Worm (Caenorhabditis elegans) whole organism, early embryonic: Measurements from ENCODE around the gene C06H5.8.
A peak's percentile ranks its signal among the peaks of the same experiment; 100 is the strongest.

Source experiments
- B0310.2 ChIP-seq: sonication (generic microtip); optimal IDR thresholded peaks from 2 replicates; lab custom pipeline; 2016; ENCODE audit warnings: mild to moderate bottlenecking, missing genetic modification characterization, missing compliant biosample characterization
- F13C5.2 ChIP-seq: sonication (generic microtip); optimal IDR thresholded peaks from 2 replicates; lab custom pipeline; 2017; ENCODE audit warnings: mild to moderate bottlenecking, missing genetic modification characterization, inconsistent platforms, missing compliant biosample characterization
- aly-1 ChIP-seq: sonication (generic microtip); optimal IDR thresholded peaks from 2 replicates; lab custom pipeline; 2016; ENCODE audit warnings: missing genetic modification characterization, missing compliant biosample characterization
- ama-1 ChIP-seq: fragments of 150-350 bp; optimal IDR thresholded peaks from 2 replicates; lab custom pipeline; 2014
- ceh-13 ChIP-seq: fragments of 200-800 bp; sonication (Bioruptor generic); optimal IDR thresholded peaks from 2 replicates; lab custom pipeline; 2018; ENCODE audit warnings: mild to moderate bottlenecking, missing genetic modification characterization, missing compliant biosample characterization
- ceh-36 ChIP-seq: sonication (generic microtip); optimal IDR thresholded peaks from 2 replicates; lab custom pipeline; 2016; ENCODE audit warnings: missing genetic modification characterization, inconsistent platforms, missing compliant biosample characterization
- ets-7 ChIP-seq: sonication (generic microtip); optimal IDR thresholded peaks from 2 replicates; lab custom pipeline; 2016; ENCODE audit warnings: missing genotype, missing genetic modification characterization, missing compliant biosample characterization
- flt-1 ChIP-seq: fragments of 200-800 bp; sonication (Bioruptor generic); IDR thresholded peaks from 2 replicates; pipeline ENCODE4 v1.3.6; 2022; ENCODE audit warnings: missing genetic modification characterization, missing compliant biosample characterization
- hmbx-1 ChIP-seq: sonication (generic microtip); optimal IDR thresholded peaks from 2 replicates; lab custom pipeline; 2016; ENCODE audit warnings: mild to moderate bottlenecking, missing genetic modification characterization, missing compliant biosample characterization
- hmg-4 ChIP-seq: fragments of 200-800 bp; sonication (Bioruptor generic); optimal IDR thresholded peaks from 2 replicates; lab custom pipeline; 2018; ENCODE audit warnings: mild to moderate bottlenecking, missing genetic modification characterization, missing compliant biosample characterization
- hnd-1 ChIP-seq: sonication (generic microtip); optimal IDR thresholded peaks from 2 replicates; lab custom pipeline; 2016; ENCODE audit warnings: missing genetic modification characterization, missing compliant biosample characterization
- pes-1 ChIP-seq: fragments of 200-800 bp; sonication (Bioruptor generic); IDR thresholded peaks from 2 replicates; pipeline ENCODE4 v1.3.6; 2022; ENCODE audit warnings: missing genetic modification reagents, missing genetic modification characterization, missing compliant biosample characterization
- scrt-1 ChIP-seq: fragments of 200-800 bp; sonication (Bioruptor generic); IDR thresholded peaks from 2 replicates; pipeline ENCODE4 v1.3.6; 2022; ENCODE audit warnings: missing genetic modification characterization, missing compliant biosample characterization
- sea-1 ChIP-seq: fragments of 200-800 bp; sonication (Bioruptor generic); conservative IDR thresholded peaks from 2 replicates; pipeline ENCODE4 v1.3.6; 2022; ENCODE audit warnings: missing genetic modification characterization, missing compliant biosample characterization
- tbx-11 ChIP-seq: fragments of 200-800 bp; sonication (Bioruptor generic); IDR thresholded peaks from 2 replicates; pipeline ENCODE4 v1.3.6; 2022; ENCODE audit warnings: missing genetic modification characterization, missing compliant biosample characterization
- tbx-37 ChIP-seq: fragments of 200-800 bp; sonication (Bioruptor generic); conservative IDR thresholded peaks from 2 replicates; pipeline ENCODE4 v1.3.6; 2022; ENCODE audit warnings: missing genetic modification reagents, missing genetic modification characterization, missing compliant biosample characterization
- tra-4 ChIP-seq: sonication (generic microtip); optimal IDR thresholded peaks from 2 replicates; lab custom pipeline; 2017; ENCODE audit warnings: missing genetic modification characterization, missing compliant biosample characterization

Gene C06H5.8

DNA sequence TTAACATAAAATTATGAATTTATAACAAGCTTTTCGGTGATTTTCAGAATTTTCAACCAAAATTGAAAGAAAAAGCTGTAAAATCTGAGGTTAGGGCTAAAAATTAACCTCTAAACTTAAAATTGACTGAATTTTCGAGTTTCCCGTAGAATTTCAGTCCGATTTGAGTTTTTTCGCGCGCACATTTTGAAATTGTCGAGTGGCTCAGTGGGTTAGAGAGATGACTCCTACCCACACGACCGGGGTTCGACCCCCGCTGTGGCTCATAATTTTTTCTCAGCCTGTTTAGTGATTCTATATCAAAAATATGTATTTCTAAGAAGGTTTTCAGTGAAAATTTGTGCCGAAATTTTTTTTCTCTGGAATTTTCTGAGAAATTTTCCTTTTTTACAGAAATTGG, 13.0 kb downstream of the C06H5.8 start:
- TF ChIP-seq scrt-1 (no peak), aly-1 (no peak), tbx-11 (GFP tag; lab: Robert Waterston, UW) (no peak), ceh-13 (GFP tag; lab: Kevin White, UChicago) (no peak), hmbx-1 (tag; lab: Kevin White, UChicago) (no peak), ets-7 (tag; lab: Kevin White, UChicago) (no peak), flt-1 (GFP tag; lab: Robert Waterston, UW) (no peak), F13C5.2 (no peak)

DNA sequence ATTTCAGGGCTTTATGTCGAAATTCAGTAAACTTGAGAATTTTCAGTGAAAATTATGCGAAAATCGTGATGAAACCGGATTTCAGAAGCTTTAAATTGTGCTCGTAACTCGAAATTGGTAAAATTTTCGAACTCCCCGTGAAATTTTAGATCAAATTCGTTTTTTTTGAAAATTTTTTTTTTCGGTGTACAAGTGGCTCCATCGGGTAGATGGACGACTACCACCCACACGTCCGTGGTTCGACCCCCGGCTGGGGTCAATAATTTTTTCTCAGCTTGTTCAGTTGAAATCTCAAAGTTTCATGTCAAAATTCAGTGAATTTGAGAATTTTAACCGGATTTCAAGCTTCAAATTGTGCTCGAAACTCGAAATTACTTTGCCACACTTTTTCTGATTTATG, 17.0 kb downstream of the C06H5.8 start:
- TF ChIP-seq ets-7 (tag; lab: Kevin White, UChicago), result no peak
- no peak for TF ChIP-seq hmg-4
- TF ChIP-seq scrt-1, result no peak
- no peak for TF ChIP-seq hnd-1 (tag; lab: Kevin White, UChicago)
- TF ChIP-seq ceh-13 (GFP tag; lab: Kevin White, UChicago), result no peak
- TF ChIP-seq tbx-37, result no peak
- no peak for TF ChIP-seq sea-1 (GFP tag; lab: Robert Waterston, UW)
- TF ChIP-seq pes-1 (GFP tag; lab: Robert Waterston, UW), result no peak
- TF ChIP-seq ceh-36 (tag; lab: Kevin White, UChicago), result no peak
- TF ChIP-seq aly-1, result no peak
- no peak for TF ChIP-seq B0310.2 (tag; lab: Kevin White, UChicago)
- no peak for TF ChIP-seq F13C5.2

DNA sequence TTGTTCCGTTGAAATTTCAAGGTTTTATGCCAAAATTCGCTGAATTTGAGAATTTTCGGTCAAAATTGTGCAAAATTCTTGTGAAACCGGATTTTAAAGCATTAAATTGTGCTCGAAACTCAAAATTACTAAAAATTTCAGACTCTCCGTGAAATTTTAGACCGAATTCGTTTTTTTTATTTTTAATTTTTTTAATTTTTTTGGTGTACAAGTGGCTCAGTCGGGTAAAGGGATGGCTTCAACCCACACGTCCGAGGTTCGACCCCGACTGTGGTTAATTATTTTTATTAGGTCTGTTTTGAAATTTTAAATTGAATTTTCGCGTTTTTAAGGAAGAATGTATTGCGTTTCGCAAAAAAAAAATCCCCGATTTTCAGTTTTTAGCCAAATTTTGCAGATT, 20.2 kb downstream of the C06H5.8 start:
- no peak for TF ChIP-seq tbx-11 (GFP tag; lab: Robert Waterston, UW)
- TF ChIP-seq F13C5.2, result no peak
- no peak for TF ChIP-seq sea-1 (GFP tag; lab: Robert Waterston, UW)
- no peak for TF ChIP-seq pes-1 (GFP tag; lab: Robert Waterston, UW)
- TF ChIP-seq aly-1, result no peak
- TF ChIP-seq flt-1 (GFP tag; lab: Robert Waterston, UW), result no peak
- no peak for TF ChIP-seq tbx-37
- no peak for TF ChIP-seq hmbx-1 (tag; lab: Kevin White, UChicago)
- TF ChIP-seq ama-1 (lab: Kevin White, UChicago), result no peak
- TF ChIP-seq B0310.2 (tag; lab: Kevin White, UChicago), result no peak
- TF ChIP-seq scrt-1, result no peak
- TF ChIP-seq hnd-1 (tag; lab: Kevin White, UChicago), result no peak
- no peak for TF ChIP-seq ceh-13 (GFP tag; lab: Kevin White, UChicago)

DNA sequence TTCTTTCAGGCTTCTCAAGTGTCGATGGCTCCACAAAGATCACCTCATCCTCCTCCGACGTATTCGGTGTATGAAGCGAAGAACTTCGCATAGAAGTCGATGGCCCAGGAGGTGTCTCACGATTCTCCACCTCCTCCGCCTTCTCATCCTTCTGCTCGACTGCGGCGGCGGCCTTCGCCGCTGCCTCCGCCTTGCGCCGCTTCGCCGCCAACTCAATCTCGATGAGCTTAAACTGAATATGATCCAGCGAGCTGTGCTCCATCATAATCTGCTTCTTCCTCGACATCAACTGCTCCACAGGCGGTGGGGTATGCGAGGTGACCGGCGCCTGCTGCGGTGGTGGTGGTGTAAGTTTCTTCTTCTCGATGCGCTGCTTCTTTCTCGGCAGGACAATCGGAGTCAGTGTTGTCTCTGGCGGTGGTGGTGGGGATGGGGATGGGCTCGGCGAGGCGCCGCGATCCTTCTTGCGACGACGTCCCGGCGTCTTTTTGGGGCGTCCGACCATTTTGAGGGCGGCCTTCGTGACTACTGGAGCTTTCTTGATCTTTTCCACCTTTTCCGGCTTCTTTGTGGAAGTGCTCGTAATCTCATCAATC, 25.1 kb downstream of the C06H5.8 start:
- 0 out of 2 replicates have a peak, but pooled peaks have one; percentile 17 for TF ChIP-seq sea-1 (GFP tag; lab: Robert Waterston, UW)
- TF ChIP-seq ama-1 (lab: Kevin White, UChicago), result no peak

DNA sequence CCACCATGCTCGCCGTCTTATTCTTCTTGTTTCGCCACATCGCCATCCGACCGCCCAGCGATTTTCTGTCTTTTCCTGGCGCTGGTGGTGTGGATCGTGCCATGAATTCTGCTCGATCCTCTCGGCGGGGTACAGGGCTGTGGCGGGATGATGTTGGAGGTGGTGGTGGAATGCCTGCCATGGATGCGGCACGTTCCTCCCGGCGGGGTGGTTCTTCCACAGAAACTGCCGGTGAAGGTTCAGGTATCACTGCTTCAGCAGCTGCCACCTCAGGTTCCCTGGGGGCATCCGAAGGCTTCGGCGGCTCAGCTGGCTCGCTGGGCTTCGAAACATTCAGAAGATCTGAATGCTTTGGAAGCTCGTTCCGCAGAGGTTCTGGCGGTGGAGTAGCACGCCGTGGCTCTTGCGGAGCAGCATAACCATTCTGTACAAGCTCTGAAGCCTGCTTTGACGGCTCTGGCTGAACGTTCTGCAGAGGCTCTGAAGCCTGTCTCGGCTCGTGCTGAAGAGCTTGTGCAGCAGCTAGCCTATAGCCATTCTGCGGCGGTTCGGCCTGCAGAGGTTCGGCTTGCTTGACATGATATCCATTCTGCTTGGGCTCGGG, 26.1 kb downstream of the C06H5.8 start:
- TF ChIP-seq hmg-4 (no peak), ceh-13 (GFP tag; lab: Kevin White, UChicago) (no peak), scrt-1 (0 out of 2 replicates have a peak, but pooled peaks have one; percentile 23)

DNA sequence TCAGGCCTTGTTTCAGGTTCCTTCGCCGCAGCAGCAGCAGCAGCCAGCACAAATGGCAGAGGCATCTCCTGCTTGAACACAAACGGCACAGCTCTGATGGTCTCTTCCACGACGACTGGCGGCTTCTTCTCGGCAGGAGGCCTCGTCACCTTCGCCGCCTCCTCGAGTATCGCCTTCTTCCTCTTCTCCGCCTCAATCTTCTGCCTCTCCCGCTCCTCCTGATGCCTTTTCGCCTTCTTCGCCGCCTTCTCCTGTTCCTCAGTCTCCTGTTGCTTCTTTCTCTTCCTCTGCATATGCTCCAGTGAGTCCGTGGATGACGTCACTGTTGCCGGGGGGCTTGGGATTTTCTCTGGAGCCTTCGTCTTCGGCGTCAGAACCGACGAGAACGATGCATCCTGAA, 26.6 kb downstream of the C06H5.8 start:
- no peak for TF ChIP-seq B0310.2 (tag; lab: Kevin White, UChicago)
- TF ChIP-seq sea-1 (GFP tag; lab: Robert Waterston, UW), result 0 out of 2 replicates have a peak, but pooled peaks have one; percentile 5

DNA sequence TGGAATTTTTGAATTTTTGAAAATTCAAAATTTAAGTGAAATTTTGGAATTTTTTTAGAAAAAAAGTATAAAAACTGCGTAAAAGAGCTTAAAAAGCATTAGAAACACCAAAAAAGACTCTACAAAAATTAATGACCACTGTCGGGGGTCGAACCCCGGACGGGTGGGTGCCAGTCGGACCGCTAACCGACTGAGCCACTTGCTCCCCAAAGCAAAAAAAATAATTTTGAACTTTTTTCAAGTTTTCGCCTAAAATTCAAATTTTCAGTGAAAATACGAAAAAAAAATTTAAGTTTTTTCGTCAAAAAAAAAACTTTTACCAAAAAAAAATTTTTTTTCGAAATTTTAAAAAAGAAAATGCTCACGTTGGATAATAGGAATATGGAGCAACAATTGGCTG, 28.4 kb downstream of the C06H5.8 start:
- TF ChIP-seq ceh-36 (tag; lab: Kevin White, UChicago), result no peak

DNA sequence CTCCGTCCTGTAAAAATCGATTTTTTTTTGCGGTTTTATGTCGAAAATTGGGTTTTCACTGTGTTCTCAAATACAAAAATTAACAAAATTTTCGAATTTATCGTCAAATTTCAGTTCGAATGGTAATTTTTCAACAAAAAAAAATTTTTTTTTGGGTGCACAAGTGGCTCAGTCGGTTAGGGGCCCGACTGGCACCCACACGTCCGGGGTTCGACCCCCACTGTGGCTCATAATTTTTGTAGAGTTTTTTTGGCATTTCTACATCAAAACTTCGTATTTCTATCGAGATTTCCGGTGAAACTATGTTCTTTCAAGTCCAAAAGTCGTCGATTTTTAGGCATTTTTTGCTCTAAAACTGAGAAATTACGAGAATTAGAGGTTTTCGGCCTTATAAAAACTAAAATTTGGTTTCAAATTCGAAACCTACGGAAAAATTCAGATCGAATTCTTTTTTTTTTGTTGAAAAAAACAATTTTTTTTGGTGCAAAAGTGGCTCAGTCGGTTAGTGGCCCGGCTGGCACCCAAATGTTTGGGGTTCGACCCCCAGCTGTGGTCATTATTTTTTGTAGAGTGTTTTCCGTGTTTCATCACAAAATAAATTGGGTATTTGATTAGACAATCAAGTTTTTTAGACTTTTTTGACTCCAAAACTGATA, 29.3 kb downstream of the C06H5.8 start:
- TF ChIP-seq B0310.2 (tag; lab: Kevin White, UChicago), result no peak
- no peak for TF ChIP-seq F13C5.2
- TF ChIP-seq ets-7 (tag; lab: Kevin White, UChicago), result no peak
- TF ChIP-seq tbx-11 (GFP tag; lab: Robert Waterston, UW), result no peak
- TF ChIP-seq hmg-4, result no peak
- no peak for TF ChIP-seq scrt-1
- TF ChIP-seq ceh-36 (tag; lab: Kevin White, UChicago), result no peak
- TF ChIP-seq ama-1 (lab: Kevin White, UChicago), result no peak
- TF ChIP-seq hmbx-1 (tag; lab: Kevin White, UChicago), result no peak

DNA sequence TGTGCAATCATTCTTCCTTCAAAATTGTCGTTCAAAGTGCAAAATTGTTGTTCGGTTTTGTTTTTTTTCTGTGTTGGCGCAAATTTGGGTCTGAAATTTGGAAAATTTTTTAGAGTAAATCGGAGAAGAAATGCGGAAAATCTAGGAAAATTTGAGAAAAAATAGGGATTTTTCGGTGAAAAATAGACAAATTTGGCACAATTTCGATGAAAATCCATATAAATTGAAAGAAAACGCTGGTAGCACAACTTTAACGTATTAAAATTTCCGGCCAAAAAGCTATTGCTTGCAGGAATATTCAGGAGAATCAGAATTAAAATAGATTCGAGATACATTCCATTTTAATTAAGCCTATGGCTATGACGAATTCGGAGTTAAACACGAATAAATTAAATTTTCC, 30.3 kb downstream of the C06H5.8 start, which contains the start of gene dpy-21:
Gene dpy-21 (minus strand): TSS at position 101 of the 400 bp plus-strand sequence.
- no peak for TF ChIP-seq hmbx-1 (tag; lab: Kevin White, UChicago)
- TF ChIP-seq ets-7 (tag; lab: Kevin White, UChicago), result no peak
- TF ChIP-seq F13C5.2, result no peak
- no peak for TF ChIP-seq ceh-36 (tag; lab: Kevin White, UChicago)
- no peak for TF ChIP-seq scrt-1
- no peak for TF ChIP-seq tbx-37
- no peak for TF ChIP-seq pes-1 (GFP tag; lab: Robert Waterston, UW)
- TF ChIP-seq hnd-1 (tag; lab: Kevin White, UChicago), result no peak
- TF ChIP-seq B0310.2 (tag; lab: Kevin White, UChicago), result no peak
- no peak for TF ChIP-seq sea-1 (GFP tag; lab: Robert Waterston, UW)
- no peak for TF ChIP-seq hmg-4
- TF ChIP-seq aly-1, result no peak
- no peak for TF ChIP-seq ceh-13 (GFP tag; lab: Kevin White, UChicago)
- TF ChIP-seq tbx-11 (GFP tag; lab: Robert Waterston, UW), result no peak
- no peak for TF ChIP-seq tra-4 (tag; lab: Kevin White, UChicago)
- no peak for TF ChIP-seq flt-1 (GFP tag; lab: Robert Waterston, UW)
- no peak for TF ChIP-seq ama-1 (lab: Kevin White, UChicago)
